Worm (Caenorhabditis elegans): ENCODE results near the gene unc-46.

DNA sequence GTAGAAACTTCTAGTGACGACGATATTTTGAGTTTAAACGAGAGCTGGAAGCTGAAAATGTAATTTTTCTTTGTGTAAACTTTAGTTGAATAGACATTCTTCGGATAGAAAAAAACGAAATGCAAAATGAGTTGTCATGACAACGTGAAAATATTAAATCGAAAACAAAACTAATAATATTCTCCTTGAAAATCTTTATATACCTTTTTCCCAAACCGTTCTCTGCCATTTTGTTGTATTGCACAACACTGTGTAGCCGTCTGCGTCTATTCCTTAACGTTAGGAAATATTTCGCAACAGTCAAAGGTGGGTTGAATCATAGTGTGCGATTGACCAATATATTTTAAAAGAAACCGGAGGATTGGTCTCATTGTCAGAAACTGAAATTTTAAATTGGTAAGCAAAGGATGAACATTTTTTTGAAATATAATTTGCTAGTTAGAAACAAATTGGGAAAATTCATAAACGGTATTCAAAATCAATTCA is 17.9 kb downstream of the unc-46 start, which contains the start of gene Y58A7A.3:
- TF ChIP-seq spr-1 (tag; optimal IDR thresholded peaks at IDR 0.05), result no peak
- TF ChIP-seq lin-1 (GFP tag; IDR thresholded peaks at IDR 0.05), result no peak
- peak in 1 of 2 experiments; percentile 67 for TF ChIP-seq mdl-1 (tag; optimal IDR thresholded peaks at IDR 0.05)
- TF ChIP-seq pha-4 (GFP tag; IDR thresholded peaks at IDR 0.05), result no peak
- TF ChIP-seq pha-4 (tag; optimal IDR thresholded peaks at IDR 0.05), result no peak
- TF ChIP-seq snpc-4 (tag; optimal IDR thresholded peaks at IDR 0.05), result no peak
- peak; percentile 93 for TF ChIP-seq nhr-28 (tag; optimal IDR thresholded peaks at IDR 0.05)
